Fruit fly (Drosophila melanogaster): ENCODE data around the gene CG44869.

The CG44869 gene

DNA sequence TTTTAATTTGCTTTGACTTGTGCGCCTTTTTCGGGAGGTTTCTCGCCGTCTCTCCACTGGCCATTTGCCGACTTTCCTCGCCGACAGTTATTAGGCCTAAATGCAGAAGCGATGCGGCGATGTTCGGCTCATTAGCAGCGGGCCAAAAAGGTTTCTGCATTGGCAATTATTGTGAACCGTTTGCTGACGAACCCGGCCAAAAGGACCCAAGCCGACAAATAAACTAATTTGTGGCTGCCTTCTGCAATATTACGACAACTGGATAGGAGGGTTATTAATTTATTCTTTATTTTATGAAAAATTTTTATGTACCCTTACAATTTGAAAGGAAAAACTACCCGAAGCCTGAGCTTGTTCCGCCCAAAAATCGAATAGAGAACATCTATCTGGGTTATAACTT is at the start of gene CG44869:
Gene CG44869 (minus strand): TSS at position 101 of the 400 bp plus-strand sequence.
- TF ChIP-seq CG8478 (optimal IDR thresholded peaks at IDR 0.05) (no peak), pan (optimal IDR thresholded peaks at IDR 0.05) (no peak), Dll (optimal IDR thresholded peaks at IDR 0.05) (no peak), usp (GFP tag; optimal IDR thresholded peaks at IDR 0.05) (no peak), EcR (GFP tag; optimal IDR thresholded peaks at IDR 0.05) (no peak)

DNA sequence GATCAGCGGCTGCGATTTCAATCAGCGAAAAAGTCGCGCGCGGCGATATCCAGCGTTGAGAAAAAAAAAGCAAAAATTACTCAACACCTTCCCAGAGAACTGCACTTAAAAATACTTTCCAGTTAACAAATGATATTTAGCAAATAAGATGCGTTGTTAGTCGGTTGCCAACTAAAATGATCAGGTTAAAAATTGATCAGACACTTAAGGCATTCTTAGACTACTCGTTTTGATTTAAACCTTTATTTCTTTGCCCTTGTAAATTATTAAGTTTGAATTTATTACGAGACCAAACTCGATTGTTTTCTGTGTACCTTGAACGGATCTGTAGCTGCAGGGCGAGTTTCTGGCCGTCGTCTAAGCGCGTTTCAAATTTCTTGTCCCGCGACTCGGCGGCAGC is 47.8 kb upstream of the CG44869 start:
- no peak for TF ChIP-seq Dll (optimal IDR thresholded peaks at IDR 0.05)
- TF ChIP-seq CG8478 (optimal IDR thresholded peaks at IDR 0.05): no peak
- TF ChIP-seq usp (GFP tag; optimal IDR thresholded peaks at IDR 0.05): no peak
- no peak for TF ChIP-seq pan (optimal IDR thresholded peaks at IDR 0.05)
- TF ChIP-seq psq (optimal IDR thresholded peaks at IDR 0.05): no peak
- TF ChIP-seq EcR (GFP tag; optimal IDR thresholded peaks at IDR 0.05): no peak

DNA sequence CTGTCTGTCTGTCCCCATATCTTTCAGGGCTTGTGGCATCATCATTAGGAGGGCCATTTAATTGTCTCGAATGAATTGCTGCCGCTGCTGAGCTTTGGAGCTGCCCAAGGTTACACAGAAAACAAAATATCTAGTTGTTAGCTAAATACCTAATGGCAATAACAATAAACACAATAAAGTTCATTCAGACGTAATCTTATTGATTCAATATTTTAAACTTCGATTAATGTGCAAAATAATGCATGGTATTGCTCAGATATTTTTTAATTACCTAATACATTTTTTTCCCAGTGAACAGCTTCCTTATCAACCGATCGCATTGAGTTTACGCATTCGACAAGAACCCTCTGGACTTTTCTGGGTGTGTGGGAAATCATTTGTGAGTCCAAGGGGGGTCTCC is 47.0 kb upstream of the CG44869 start:
- TF ChIP-seq pan (optimal IDR thresholded peaks at IDR 0.05) (no peak), usp (GFP tag; optimal IDR thresholded peaks at IDR 0.05) (no peak), CG8478 (optimal IDR thresholded peaks at IDR 0.05) (no peak), psq (optimal IDR thresholded peaks at IDR 0.05) (no peak)

DNA sequence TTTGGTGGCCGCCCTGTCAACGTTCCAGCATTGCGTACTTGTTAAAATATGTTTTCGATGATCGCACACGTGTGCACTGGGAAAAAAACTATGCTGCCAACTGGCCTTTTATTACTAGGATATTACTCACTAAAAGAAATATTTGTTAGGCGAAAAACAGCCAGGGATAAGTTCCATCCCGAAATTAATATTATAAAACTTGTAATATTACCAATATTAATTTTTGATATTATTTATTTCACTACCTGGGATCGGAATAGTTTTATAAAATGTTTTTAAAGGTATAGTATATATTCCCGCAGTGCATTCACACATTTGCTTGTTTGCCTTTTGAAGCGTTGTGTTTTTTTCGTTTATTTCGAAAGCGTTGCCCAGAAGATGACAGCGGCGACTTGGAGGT is 45.4 kb upstream of the CG44869 start:
- TF ChIP-seq CG8478 (optimal IDR thresholded peaks at IDR 0.05) (no peak), usp (GFP tag; optimal IDR thresholded peaks at IDR 0.05) (no peak), EcR (GFP tag; optimal IDR thresholded peaks at IDR 0.05) (no peak), Dll (optimal IDR thresholded peaks at IDR 0.05) (no peak), pan (optimal IDR thresholded peaks at IDR 0.05) (no peak), psq (optimal IDR thresholded peaks at IDR 0.05) (no peak)

DNA sequence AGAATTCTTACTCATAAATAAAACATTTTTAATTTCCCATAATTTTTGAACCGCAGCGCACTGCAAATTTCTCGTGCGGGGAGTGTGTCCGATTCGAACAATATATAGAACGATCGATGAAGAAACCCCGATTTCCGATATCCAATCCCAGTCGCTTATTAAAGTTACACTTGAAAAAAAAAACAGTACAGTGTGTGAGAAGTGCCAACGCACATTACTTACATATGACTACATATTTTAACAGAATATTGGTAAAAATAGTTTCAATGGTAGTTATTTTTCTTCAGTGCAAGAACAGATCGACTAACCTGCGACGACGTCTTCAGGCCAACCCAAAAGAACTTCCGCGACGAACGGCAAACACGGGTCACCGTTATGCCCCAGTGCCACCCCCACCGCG is 44.8 kb upstream of the CG44869 start:
- TF ChIP-seq pan (optimal IDR thresholded peaks at IDR 0.05) (no peak), EcR (GFP tag; optimal IDR thresholded peaks at IDR 0.05) (no peak), CG8478 (optimal IDR thresholded peaks at IDR 0.05) (no peak), psq (optimal IDR thresholded peaks at IDR 0.05) (no peak), usp (GFP tag; optimal IDR thresholded peaks at IDR 0.05) (no peak), Dll (optimal IDR thresholded peaks at IDR 0.05) (no peak)

DNA sequence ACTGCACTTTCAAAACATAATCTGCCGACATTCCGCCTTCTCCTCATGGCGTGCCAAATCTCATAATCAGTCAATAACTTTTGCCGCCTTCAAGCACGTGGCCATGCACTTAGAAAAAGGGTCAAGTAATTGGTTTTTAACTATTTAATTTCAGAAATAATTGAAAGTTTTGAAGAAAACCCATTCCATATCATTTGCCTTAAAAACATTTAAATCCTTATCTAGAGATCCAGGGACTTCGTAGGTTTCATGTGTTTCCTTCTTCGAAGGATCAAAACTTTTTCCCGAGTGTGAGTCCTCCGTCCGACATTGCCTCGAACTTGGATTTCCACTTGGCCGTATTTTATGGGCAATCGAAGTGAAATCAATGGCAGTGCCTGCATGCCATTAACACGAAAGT is 40.8 kb upstream of the CG44869 start:
- no peak for TF ChIP-seq Dll (optimal IDR thresholded peaks at IDR 0.05)
- no peak for TF ChIP-seq EcR (GFP tag; optimal IDR thresholded peaks at IDR 0.05)
- TF ChIP-seq psq (optimal IDR thresholded peaks at IDR 0.05): no peak
- TF ChIP-seq pan (optimal IDR thresholded peaks at IDR 0.05): no peak
- TF ChIP-seq usp (GFP tag; optimal IDR thresholded peaks at IDR 0.05): no peak
- no peak for TF ChIP-seq CG8478 (optimal IDR thresholded peaks at IDR 0.05)

DNA sequence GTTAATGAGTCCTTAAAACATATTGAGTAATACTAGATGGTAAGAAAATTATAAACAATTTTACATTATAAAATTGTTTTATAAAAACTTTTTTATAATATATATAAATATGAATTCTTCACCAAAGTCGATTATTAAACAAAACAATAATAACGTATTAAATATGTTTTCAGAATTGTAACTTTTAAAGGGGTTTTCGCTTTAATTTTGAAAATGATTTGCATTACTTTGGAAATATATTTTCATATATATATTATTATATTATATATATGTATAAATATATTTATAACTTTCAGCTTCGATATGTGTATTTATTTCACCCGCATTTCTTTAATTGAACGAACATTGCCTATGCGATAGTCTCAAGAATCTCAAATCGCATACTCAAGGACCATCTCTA is 39.9 kb upstream of the CG44869 start:
- TF ChIP-seq EcR (GFP tag; optimal IDR thresholded peaks at IDR 0.05): no peak

DNA sequence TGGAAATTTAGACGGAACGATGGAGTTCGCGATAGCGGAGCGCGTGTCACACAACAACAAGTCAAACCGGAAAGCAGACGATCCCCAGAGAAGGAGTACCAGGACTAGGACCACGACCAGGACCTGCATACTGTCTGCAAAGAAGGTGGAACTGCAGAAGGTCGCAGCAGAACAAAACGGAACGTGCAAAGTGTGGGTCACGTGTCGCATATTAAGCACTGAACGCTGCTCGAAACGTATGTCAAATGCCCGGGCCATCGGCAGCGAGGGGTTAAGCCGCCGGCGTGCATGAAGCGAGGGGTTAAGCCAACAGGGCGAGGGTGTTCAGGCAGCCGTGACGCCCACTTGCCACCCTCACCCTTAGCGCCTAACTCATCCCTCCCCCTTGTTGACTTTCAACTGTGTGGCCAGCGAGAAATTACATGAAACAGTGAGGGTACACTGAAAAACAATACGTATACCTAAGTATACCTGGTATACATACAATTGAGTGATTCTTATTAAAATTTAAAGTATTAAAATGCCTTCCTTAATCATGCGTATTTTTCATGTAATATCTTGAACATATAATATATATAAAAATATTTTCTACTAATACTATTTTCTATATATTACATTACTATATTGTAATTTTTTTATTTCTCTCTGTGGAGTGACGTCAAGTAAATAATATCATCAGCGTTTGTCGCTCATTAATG is 23.8 kb upstream of the CG44869 start:
- TF ChIP-seq CG8478 (optimal IDR thresholded peaks at IDR 0.05) (no peak), psq (optimal IDR thresholded peaks at IDR 0.05) (no peak), pan (optimal IDR thresholded peaks at IDR 0.05) (no peak), usp (GFP tag; optimal IDR thresholded peaks at IDR 0.05) (no peak), Dll (optimal IDR thresholded peaks at IDR 0.05) (no peak), EcR (GFP tag; optimal IDR thresholded peaks at IDR 0.05) (no peak)

DNA sequence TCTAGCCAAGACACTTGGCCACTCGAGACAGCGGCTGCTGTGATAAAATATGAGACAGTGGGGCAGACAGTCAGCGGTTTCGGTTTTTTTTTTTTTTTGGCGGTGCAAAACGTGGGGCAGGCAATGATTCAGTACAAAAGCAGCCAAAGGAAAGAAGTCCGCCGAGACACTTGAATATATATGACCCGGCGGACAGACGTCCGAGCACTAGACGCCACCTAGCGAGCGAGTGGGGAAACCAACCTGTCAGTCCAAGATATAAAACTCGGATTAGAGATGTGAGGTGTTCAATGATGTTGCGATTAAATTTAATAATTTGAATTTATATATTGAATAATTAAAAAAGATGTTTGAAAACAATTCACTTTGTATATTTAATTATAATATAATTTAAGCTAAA is 20.8 kb upstream of the CG44869 start:
- TF ChIP-seq pan (optimal IDR thresholded peaks at IDR 0.05) (no peak), Dll (optimal IDR thresholded peaks at IDR 0.05) (no peak), psq (optimal IDR thresholded peaks at IDR 0.05) (no peak), CG8478 (optimal IDR thresholded peaks at IDR 0.05) (no peak), usp (GFP tag; optimal IDR thresholded peaks at IDR 0.05) (no peak), EcR (GFP tag; optimal IDR thresholded peaks at IDR 0.05) (no peak)

DNA sequence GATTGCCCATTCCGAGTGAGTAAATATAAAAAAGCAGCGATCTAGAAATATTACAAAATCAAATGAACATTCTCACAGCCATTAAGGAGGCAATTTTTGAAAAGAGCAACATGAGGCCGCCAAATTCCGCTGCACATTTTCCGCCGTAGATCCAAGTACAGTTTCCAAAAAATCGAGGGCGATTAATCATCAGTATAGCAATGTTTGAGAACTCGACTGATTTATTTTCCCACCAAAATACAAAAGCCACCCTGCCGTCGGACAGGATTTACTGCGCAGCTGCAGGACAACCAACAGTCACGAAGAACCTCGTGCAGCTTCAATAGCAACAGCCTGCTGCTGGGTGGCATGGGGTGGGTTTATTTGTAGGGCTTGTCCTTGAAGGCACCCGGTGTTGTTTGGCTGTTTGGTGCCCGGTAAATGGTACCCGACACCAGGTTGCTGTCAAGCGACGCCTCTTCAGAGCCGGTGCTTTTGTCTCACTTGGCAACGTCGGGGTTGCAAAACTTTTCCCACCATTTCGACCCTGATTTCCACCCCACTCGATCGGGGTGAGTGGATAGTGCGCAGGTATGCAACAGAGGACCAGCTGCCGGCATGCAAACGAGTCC is 17.6 kb upstream of the CG44869 start:
- TF ChIP-seq psq (optimal IDR thresholded peaks at IDR 0.05) (no peak), EcR (GFP tag; optimal IDR thresholded peaks at IDR 0.05) (no peak), pan (optimal IDR thresholded peaks at IDR 0.05) (no peak), Dll (optimal IDR thresholded peaks at IDR 0.05) (no peak), usp (GFP tag; optimal IDR thresholded peaks at IDR 0.05) (no peak), CG8478 (optimal IDR thresholded peaks at IDR 0.05) (no peak)

DNA sequence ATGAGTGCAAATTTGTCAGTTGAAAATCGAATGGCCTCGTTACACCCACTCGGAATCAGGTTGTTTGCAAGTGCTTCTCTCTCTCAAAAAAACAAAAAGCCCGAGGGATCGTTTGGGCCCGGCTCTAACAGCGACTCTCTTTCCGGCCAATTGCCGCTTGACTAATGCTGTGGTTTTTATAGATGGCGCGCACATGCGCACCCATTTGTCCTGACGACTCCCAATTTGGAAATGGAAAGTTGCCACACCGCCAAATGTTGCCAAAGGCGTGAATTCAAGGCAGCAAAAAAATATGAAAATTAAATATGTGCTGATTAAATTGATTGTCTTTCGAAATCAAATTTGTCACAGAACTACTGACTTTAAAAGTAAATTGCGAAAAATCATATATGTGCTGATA is 16.7 kb upstream of the CG44869 start:
- TF ChIP-seq CG8478 (optimal IDR thresholded peaks at IDR 0.05): no peak

DNA sequence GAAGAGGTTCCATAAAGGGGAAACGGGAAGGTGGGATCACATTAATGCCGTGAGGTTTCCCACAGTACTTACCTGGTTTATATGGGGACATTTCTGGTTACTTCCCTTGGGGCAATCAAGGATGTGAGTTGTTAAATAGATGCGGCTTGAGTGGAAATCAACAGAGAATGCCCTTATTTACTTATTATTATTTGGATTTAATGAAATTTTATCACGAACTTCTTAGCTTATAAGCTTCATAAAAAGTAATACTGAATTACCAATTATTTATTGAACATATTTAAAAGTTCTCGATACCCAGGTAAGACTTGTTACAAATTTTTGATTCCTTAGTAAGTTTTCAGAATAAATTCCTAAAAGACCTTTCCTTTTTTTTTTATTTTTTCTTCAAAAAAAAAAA is 14.8 kb upstream of the CG44869 start, which contains the start of gene CG4161:
Gene CG4161 (plus strand): TSS at position 301 of the 400 bp plus-strand sequence.
- TF ChIP-seq CG8478 (optimal IDR thresholded peaks at IDR 0.05): no peak
- TF ChIP-seq psq (optimal IDR thresholded peaks at IDR 0.05): no peak
- TF ChIP-seq usp (GFP tag; optimal IDR thresholded peaks at IDR 0.05): no peak
- no peak for TF ChIP-seq pan (optimal IDR thresholded peaks at IDR 0.05)
- TF ChIP-seq EcR (GFP tag; optimal IDR thresholded peaks at IDR 0.05): no peak
- TF ChIP-seq Dll (optimal IDR thresholded peaks at IDR 0.05): no peak

DNA sequence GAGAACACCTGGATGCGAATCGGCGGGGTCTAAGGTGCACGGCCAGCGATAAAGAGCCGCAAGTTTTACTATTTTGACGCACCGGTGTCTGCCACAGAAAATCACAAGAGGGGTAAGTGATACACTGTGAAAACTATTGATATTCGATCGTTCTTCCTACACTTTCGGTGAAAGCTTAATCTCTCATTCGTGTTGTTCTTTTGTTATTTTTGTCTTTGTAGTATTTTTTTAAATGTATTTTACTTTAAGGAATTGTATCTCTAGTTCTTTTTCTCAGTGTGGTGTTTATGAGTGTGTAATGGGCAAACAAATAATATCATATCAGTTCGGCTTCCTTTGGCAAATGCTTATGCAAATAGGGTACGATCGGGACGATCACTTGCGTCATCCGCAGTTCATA is 14.1 kb upstream of the CG44869 start:
- TF ChIP-seq Dll (optimal IDR thresholded peaks at IDR 0.05) (no peak), usp (GFP tag; optimal IDR thresholded peaks at IDR 0.05) (no peak), CG8478 (optimal IDR thresholded peaks at IDR 0.05) (no peak)
